Worm (Caenorhabditis elegans): ENCODE results near the gene C30G7.5.

DNA sequence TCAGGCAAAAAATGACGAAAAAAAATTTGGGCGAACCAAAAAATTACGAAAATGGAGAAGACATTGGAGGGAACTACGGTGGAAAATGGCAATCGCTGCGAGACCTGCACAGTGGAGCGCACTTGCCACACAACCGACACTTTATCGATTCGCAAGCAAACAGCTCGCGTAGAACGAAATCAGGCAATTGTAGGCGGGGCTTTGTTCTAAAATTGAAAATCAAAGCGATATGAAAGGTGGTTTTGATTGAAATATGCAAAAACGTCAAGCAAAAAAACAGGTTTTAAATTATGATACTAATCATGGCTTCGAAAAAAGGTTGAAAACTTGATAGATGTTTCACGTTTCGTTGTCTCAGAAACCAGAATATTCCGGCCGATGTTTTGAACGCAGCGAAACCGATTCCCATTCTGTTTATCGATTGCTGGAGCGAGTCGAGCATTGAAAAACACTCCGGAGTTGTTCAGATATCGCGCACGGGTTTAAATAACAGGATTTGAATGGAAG lies 47.7 kb upstream of the C30G7.5 start, which contains the start of the genes fib-1 and mut-15:
- TF ChIP-seq flt-1 (GFP tag; IDR thresholded peaks at IDR 0.05) (peak; percentile 82), klf-2 (GFP tag; conservative IDR thresholded peaks at IDR 0.05) (0 out of 2 replicates have a peak, but pooled peaks have one; percentile 38), tab-1 (GFP tag; IDR thresholded peaks at IDR 0.05) (no peak), med-1 (GFP tag; optimal IDR thresholded peaks at IDR 0.05; ENCODE audit: insufficient read depth) (no peak), ztf-23 (GFP tag; IDR thresholded peaks at IDR 0.05) (peak; percentile 72), T22C8.4 (GFP tag; IDR thresholded peaks at IDR 0.05) (peak; percentile 73), ztf-29 (GFP tag; IDR thresholded peaks at IDR 0.05) (0 out of 2 replicates have a peak, but pooled peaks have one; percentile 26), cog-1 (tag; optimal IDR thresholded peaks at IDR 0.05) (peak; percentile 93)

Measured in whole organism, midembryonic.